Worm (Caenorhabditis elegans): ENCODE data around the gene K07B1.4.

The K07B1.4 gene

ce11 chrV:9346804-9347203 is 18.0 kb downstream of the K07B1.4 start, which contains the start of the genes K07B1.7 and try-5 (continued):
- TF ChIP-seq mdt-29 (GFP tag; IDR thresholded peaks at IDR 0.05) (no peak), pha-4 (GFP tag; IDR thresholded peaks at IDR 0.05) (no peak), pha-4 (tag; optimal IDR thresholded peaks at IDR 0.05) (no peak), tag-97 (GFP tag; IDR thresholded peaks at IDR 0.05) (no peak), saeg-2 (GFP tag; IDR thresholded peaks at IDR 0.05) (no peak), set-16 (GFP tag; IDR thresholded peaks at IDR 0.05) (no peak), ceh-44 (GFP tag; IDR thresholded peaks at IDR 0.05) (no peak), T26A8.4 (GFP tag; IDR thresholded peaks at IDR 0.05) (no peak), daf-12 (tag; optimal IDR thresholded peaks at IDR 0.05) (no peak), hif-1 (tag; optimal IDR thresholded peaks at IDR 0.05) (no peak), egl-43 (GFP tag; IDR thresholded peaks at IDR 0.05) (no peak), lin-38 (GFP tag; IDR thresholded peaks at IDR 0.05) (no peak), F26F4.8 (GFP tag; conservative IDR thresholded peaks at IDR 0.05) (no peak), dmd-6 (GFP tag; IDR thresholded peaks at IDR 0.05) (no peak), fkh-10 (GFP tag; optimal IDR thresholded peaks at IDR 0.05) (no peak), mxl-2 (GFP tag; conservative IDR thresholded peaks at IDR 0.05) (no peak), jun-1 (tag; optimal IDR thresholded peaks at IDR 0.05) (no peak), dmd-8 (GFP tag; IDR thresholded peaks at IDR 0.05) (no peak), R02D3.7 (tag; optimal IDR thresholded peaks at IDR 0.05) (peak; percentile 83), fos-1 (tag; optimal IDR thresholded peaks at IDR 0.05) (no peak), mdl-1 (tag; optimal IDR thresholded peaks at IDR 0.05) (no peak), ceh-62 (tag; optimal IDR thresholded peaks at IDR 0.05) (no peak), hlh-30 (tag; optimal IDR thresholded peaks at IDR 0.05; ENCODE audit: insufficient read depth) (peak; percentile 60), nhr-48 (tag; optimal IDR thresholded peaks at IDR 0.05) (no peak), daf-16 (GFP tag; optimal IDR thresholded peaks at IDR 0.05) (no peak), daf-16 (tag; optimal IDR thresholded peaks at IDR 0.05) (peak; percentile 37), snpc-4 (tag; optimal IDR thresholded peaks at IDR 0.05) (no peak), ZK546.5 (tag; optimal IDR thresholded peaks at IDR 0.05) (no peak), nhr-10 (tag; optimal IDR thresholded peaks at IDR 0.05) (no peak), F49E8.2 (tag; optimal IDR thresholded peaks at IDR 0.05; ENCODE audit: borderline replicate concordance) (no peak), unc-62 (GFP tag; optimal IDR thresholded peaks at IDR 0.05 in 1 of 2) (no peak), unc-62 (tag; optimal IDR thresholded peaks at IDR 0.05) (no peak), ztf-7 (tag; optimal IDR thresholded peaks at IDR 0.05) (no peak), dpl-1 (GFP tag; optimal IDR thresholded peaks at IDR 0.05) (peak; percentile 95), F37D6.2 (tag; optimal IDR thresholded peaks at IDR 0.05) (no peak), madf-5 (GFP tag; IDR thresholded peaks at IDR 0.05) (no peak), nhr-28 (tag; optimal IDR thresholded peaks at IDR 0.05) (peak; percentile 29), Y48G9A.11 (GFP tag; IDR thresholded peaks at IDR 0.05) (peak; percentile 93), Y5F2A.4 (GFP tag; optimal IDR thresholded peaks at IDR 0.05) (no peak), nhr-42 (GFP tag; IDR thresholded peaks at IDR 0.05) (no peak), unc-39 (tag; optimal IDR thresholded peaks at IDR 0.05) (no peak), nhr-102 (tag; optimal IDR thresholded peaks at IDR 0.05) (no peak), duxl-1 (tag; optimal IDR thresholded peaks at IDR 0.05; ENCODE audit: poor library complexity) (no peak), zfp-3 (GFP tag; conservative IDR thresholded peaks at IDR 0.05) (no peak), lin-39 (tag; optimal IDR thresholded peaks at IDR 0.05) (no peak), zip-2 (tag; optimal IDR thresholded peaks at IDR 0.05) (no peak), ceh-20 (GFP tag; IDR thresholded peaks at IDR 0.05) (no peak), mxl-3 (GFP tag; optimal IDR thresholded peaks at IDR 0.05) (no peak), tra-1 (GFP tag; IDR thresholded peaks at IDR 0.05) (no peak), lim-7 (GFP tag; IDR thresholded peaks at IDR 0.05) (no peak), arid-1 (GFP tag; conservative IDR thresholded peaks at IDR 0.05) (no peak), zag-1 (tag; optimal IDR thresholded peaks at IDR 0.05) (no peak), D1046.2 (GFP tag; IDR thresholded peaks at IDR 0.05) (no peak), gei-8 (GFP tag; optimal IDR thresholded peaks at IDR 0.05) (no peak)
